Fruit fly (Drosophila melanogaster) whole organism, embryonic: ENCODE data around the gene lqfR.
A peak's percentile ranks its signal among the peaks of the same experiment; 100 is the strongest.

ENCODE experiments used
- BtbVII ChIP-seq: fragments of 200-800 bp; sonication (Bioruptor generic); optimal IDR thresholded peaks from 3 replicates; lab custom pipeline; 2017; ENCODE audit warnings: missing biosample characterization, mild to moderate bottlenecking, missing genetic modification characterization
- C15 ChIP-seq: fragments of 200-800 bp; sonication (Bioruptor generic); IDR thresholded peaks from 3 replicates; pipeline ENCODE4 v1.3.6; 2022; ENCODE audit warnings: missing biosample characterization, missing genetic modification characterization
- CG10321 ChIP-seq: fragments of 200-800 bp; sonication (Bioruptor generic); IDR thresholded peaks from 2 replicates; pipeline ENCODE4 v1.3.6; 2022; ENCODE audit warnings: missing biosample characterization, missing genetic modification characterization
- CG12769 ChIP-seq: fragments of 200-800 bp; sonication (Bioruptor generic); optimal IDR thresholded peaks from 2 replicates; lab custom pipeline; 2019; ENCODE audit warnings: missing biosample characterization, mild to moderate bottlenecking, missing genetic modification characterization, moderate library complexity
- CG13123 ChIP-seq: fragments of 200-800 bp; sonication (Bioruptor generic); optimal IDR thresholded peaks from 2 replicates; lab custom pipeline; 2016; ENCODE audit warnings: missing biosample characterization, missing genetic modification characterization
- CG13287 ChIP-seq: fragments of 200-800 bp; sonication (Bioruptor generic); IDR thresholded peaks from 2 replicates; pipeline ENCODE4 v1.3.6; 2022; ENCODE audit warnings: missing biosample characterization, missing genetic modification characterization; ENCODE audit not compliant: partially characterized antibody
- CG13296 ChIP-seq: fragments of 200-800 bp; sonication (Bioruptor generic); optimal IDR thresholded peaks from 3 replicates; lab custom pipeline; 2018; ENCODE audit warnings: missing biosample characterization, mild to moderate bottlenecking, missing genetic modification characterization
- CG14710 ChIP-seq: fragments of 200-800 bp; sonication (Bioruptor generic); optimal IDR thresholded peaks from 3 replicates; lab custom pipeline; 2019; ENCODE audit warnings: missing biosample characterization, mild to moderate bottlenecking, missing genetic modification characterization, moderate library complexity
- CG15073 ChIP-seq: fragments of 200-800 bp; sonication (Bioruptor generic); optimal IDR thresholded peaks from 2 replicates; lab custom pipeline; 2016; ENCODE audit warnings: missing biosample characterization, missing genetic modification characterization
- CG15269 ChIP-seq: fragments of 200-800 bp; sonication (Bioruptor generic); optimal IDR thresholded peaks from 2 replicates; lab custom pipeline; 2018; ENCODE audit warnings: missing biosample characterization, mild to moderate bottlenecking, missing genetic modification characterization, moderate library complexity
- CG15479 ChIP-seq: fragments of 200-800 bp; sonication (Bioruptor generic); optimal IDR thresholded peaks from 3 replicates; lab custom pipeline; 2019; ENCODE audit warnings: missing biosample characterization, mild to moderate bottlenecking, missing genetic modification characterization, moderate library complexity
- CG15696 ChIP-seq: fragments of 200-800 bp; sonication (Bioruptor generic); optimal IDR thresholded peaks from 2 replicates; lab custom pipeline; 2019; ENCODE audit warnings: missing biosample characterization, mild to moderate bottlenecking, missing genetic modification characterization, moderate library complexity
- CG1602 ChIP-seq: fragments of 200-800 bp; sonication (Bioruptor generic); optimal IDR thresholded peaks from 3 replicates; lab custom pipeline; 2016; ENCODE audit warnings: missing biosample characterization, missing genetic modification characterization
- CG17912 ChIP-seq: fragments of 200-800 bp; sonication (Bioruptor generic); optimal IDR thresholded peaks from 2 replicates; lab custom pipeline; 2018; ENCODE audit warnings: missing biosample characterization, mild to moderate bottlenecking, missing genetic modification characterization
- CG18476 ChIP-seq: fragments of 200-800 bp; sonication (Bioruptor generic); optimal IDR thresholded peaks from 2 replicates; lab custom pipeline; 2016; ENCODE audit warnings: missing biosample characterization, mild to moderate bottlenecking, missing genetic modification characterization
- CG2116 ChIP-seq: fragments of 200-800 bp; sonication (Bioruptor generic); optimal IDR thresholded peaks from 3 replicates; lab custom pipeline; 2018; ENCODE audit warnings: missing biosample characterization, mild to moderate bottlenecking, missing genetic modification characterization
- CG2678 ChIP-seq: fragments of 200-800 bp; sonication (Bioruptor generic); optimal IDR thresholded peaks from 3 replicates; lab custom pipeline; 2019; ENCODE audit warnings: missing biosample characterization, mild to moderate bottlenecking, missing genetic modification characterization, moderate library complexity
- CG42726 ChIP-seq: fragments of 200-800 bp; sonication (Bioruptor generic); IDR thresholded peaks from 2 replicates; pipeline ENCODE4 v1.3.6; 2022; ENCODE audit warnings: missing biosample characterization, missing genetic modification characterization; ENCODE audit not compliant: partially characterized antibody
- CG43689 ChIP-seq: fragments of 200-800 bp; sonication (Bioruptor generic); IDR thresholded peaks from 2 replicates; pipeline ENCODE4 v1.3.6; 2022; ENCODE audit warnings: missing biosample characterization, missing genetic modification characterization
- CG6254 ChIP-seq: fragments of 200-800 bp; sonication (Bioruptor generic); optimal IDR thresholded peaks from 3 replicates; lab custom pipeline; 2017; ENCODE audit warnings: mild to moderate bottlenecking, missing biosample characterization, missing genetic modification reagents, missing genetic modification characterization
- CG6689 ChIP-seq: fragments of 200-800 bp; sonication (Bioruptor generic); IDR thresholded peaks from 2 replicates; pipeline ENCODE4 v1.3.6; 2022; ENCODE audit warnings: missing biosample characterization, missing genetic modification characterization
- CG7271 ChIP-seq: fragments of 200-800 bp; sonication (Bioruptor generic); optimal IDR thresholded peaks from 2 replicates; lab custom pipeline; 2018; ENCODE audit warnings: missing biosample characterization, mild to moderate bottlenecking, missing genetic modification characterization, moderate library complexity
- CG8359 ChIP-seq: fragments of 200-800 bp; sonication (Bioruptor generic); optimal IDR thresholded peaks from 2 replicates; lab custom pipeline; 2017; ENCODE audit warnings: missing biosample characterization, mild to moderate bottlenecking, missing genetic modification characterization, borderline replicate concordance
- CoRest ChIP-seq: fragments of 200-800 bp; sonication (Bioruptor generic); optimal IDR thresholded peaks from 3 replicates; lab custom pipeline; 2018; ENCODE audit warnings: missing biosample characterization, mild to moderate bottlenecking, missing genetic modification characterization, moderate library complexity
- Dek ChIP-seq: fragments of 200-800 bp; sonication (Bioruptor generic); optimal IDR thresholded peaks from 3 replicates; lab custom pipeline; 2019; ENCODE audit warnings: missing biosample characterization, mild to moderate bottlenecking, missing genetic modification characterization, moderate library complexity
- E2f2 ChIP-seq: fragments of 200-800 bp; sonication (Bioruptor generic); IDR thresholded peaks from 2 replicates; pipeline ENCODE4 v1.3.6; 2022; ENCODE audit warnings: missing biosample characterization, missing genetic modification characterization
- Ets65A ChIP-seq: fragments of 200-800 bp; sonication (Bioruptor generic); peaks from one replicate; lab custom pipeline; 2016; ENCODE audit warnings: missing biosample characterization, missing genetic modification characterization
- Fer2 ChIP-seq: fragments of 200-800 bp; sonication (Bioruptor generic); optimal IDR thresholded peaks from 2 replicates; lab custom pipeline; 2018; ENCODE audit warnings: missing biosample characterization, mild to moderate bottlenecking, missing genetic modification characterization, moderate library complexity
- HLH3B ChIP-seq: fragments of 200-800 bp; sonication (Bioruptor generic); IDR thresholded peaks from 2 replicates; pipeline ENCODE4 v1.3.6; 2022; ENCODE audit warnings: missing biosample characterization, missing genetic modification characterization
- HLH4C ChIP-seq: fragments of 200-800 bp; sonication (Bioruptor generic); IDR thresholded peaks from 3 replicates; pipeline ENCODE4 v1.3.6; 2022; ENCODE audit warnings: missing biosample characterization, missing genetic modification characterization; ENCODE audit not compliant: partially characterized antibody
- HmgZ ChIP-seq: fragments of 200-800 bp; sonication (Bioruptor generic); optimal IDR thresholded peaks from 2 replicates; lab custom pipeline; 2018; ENCODE audit warnings: missing biosample characterization, mild to moderate bottlenecking, missing genetic modification characterization
- MTF-1 ChIP-seq: fragments of 200-800 bp; sonication (Bioruptor generic); optimal IDR thresholded peaks from 2 replicates; lab custom pipeline; 2018; ENCODE audit warnings: missing biosample characterization, mild to moderate bottlenecking, missing genetic modification characterization, borderline replicate concordance
- abd-A ChIP-seq: fragments of 200-800 bp; sonication (Bioruptor generic); optimal IDR thresholded peaks from 3 replicates; lab custom pipeline; 2019; ENCODE audit warnings: missing biosample characterization, mild to moderate bottlenecking, missing genetic modification characterization, moderate library complexity
- al ChIP-seq: fragments of 200-800 bp; sonication (Bioruptor generic); IDR thresholded peaks from 2 replicates; pipeline ENCODE4 v1.3.6; 2022; ENCODE audit warnings: missing biosample characterization, missing genetic modification characterization
- ara ChIP-seq: fragments of 200-800 bp; sonication (Bioruptor generic); IDR thresholded peaks from 2 replicates; pipeline ENCODE4 v1.3.6; 2022; ENCODE audit warnings: missing biosample characterization, missing genetic modification characterization
- bowl ChIP-seq: fragments of 200-800 bp; sonication (Bioruptor generic); IDR thresholded peaks from 2 replicates; pipeline ENCODE4 v1.3.6; 2022; ENCODE audit warnings: missing biosample characterization, missing genetic modification characterization
- br ChIP-seq: fragments of >200 bp; optimal IDR thresholded peaks from 2 replicates; lab custom pipeline; 2017
- dmrt99B ChIP-seq: fragments of 200-800 bp; sonication (Bioruptor generic); optimal IDR thresholded peaks from 2 replicates; lab custom pipeline; 2018; ENCODE audit warnings: missing biosample characterization, mild to moderate bottlenecking, missing genetic modification characterization, moderate library complexity
- gce ChIP-seq: fragments of 200-800 bp; sonication (Bioruptor generic); IDR thresholded peaks from 3 replicates; pipeline ENCODE4 v1.3.6; 2022; ENCODE audit warnings: missing biosample characterization, missing genetic modification characterization
- gcm ChIP-seq: fragments of 200-800 bp; sonication (Bioruptor generic); optimal IDR thresholded peaks from 2 replicates; lab custom pipeline; 2019; ENCODE audit warnings: missing biosample characterization, mild to moderate bottlenecking, missing genetic modification characterization, moderate library complexity
- gt ChIP-seq: fragments of 200-800 bp; sonication (Bioruptor generic); IDR thresholded peaks from 2 replicates; pipeline ENCODE4 v1.3.6; 2022; ENCODE audit warnings: missing biosample characterization, missing genetic modification characterization
- ham ChIP-seq: fragments of 200-800 bp; sonication (Bioruptor generic); IDR thresholded peaks from 2 replicates; pipeline ENCODE4 v1.3.6; 2022; ENCODE audit warnings: missing biosample characterization, missing genetic modification characterization
- hkb ChIP-seq, 2 experiments: fragments of 200-800 bp in 1 of 2; fragments of >200 bp in 1 of 2; sonication (Bioruptor generic) in 1 of 2; IDR thresholded peaks in 1 of 2; optimal IDR thresholded peaks in 1 of 2; 2 replicates each; pipeline versions ENCODE4 v1.3.6 to Lab custom; 2017 to 2022; ENCODE audit warnings: missing biosample characterization in 1 of 2, missing genetic modification characterization in 1 of 2
- mld ChIP-seq: fragments of 200-800 bp; sonication (Bioruptor generic); IDR thresholded peaks from 3 replicates; pipeline ENCODE4 v1.3.6; 2022; ENCODE audit warnings: missing biosample characterization, missing genetic modification characterization; ENCODE audit not compliant: partially characterized antibody
- pnt ChIP-seq: fragments of 200-800 bp; sonication (Bioruptor generic); optimal IDR thresholded peaks from 3 replicates; lab custom pipeline; 2016; ENCODE audit warnings: missing biosample characterization, missing genetic modification characterization
- ro ChIP-seq: fragments of 200-800 bp; sonication (Bioruptor generic); IDR thresholded peaks from 2 replicates; pipeline ENCODE4 v1.3.6; 2022; ENCODE audit warnings: missing biosample characterization, missing genetic modification characterization
- usp ChIP-seq: fragments of >200 bp; optimal IDR thresholded peaks from 2 replicates; lab custom pipeline; 2017; ENCODE audit warnings: missing biosample characterization, missing genetic modification characterization
- zfh2 ChIP-seq: fragments of 200-800 bp; sonication (Bioruptor generic); optimal IDR thresholded peaks from 2 replicates; lab custom pipeline; 2016; ENCODE audit warnings: missing biosample characterization, missing genetic modification characterization

The lqfR gene

dm6 chr3R:22410537-22411360 lies at the start of gene lqfR, which contains the start of gene CG13850 (continued):
- no peak for TF ChIP-seq dmrt99B (tag; lab: Kevin White, UChicago)
- TF ChIP-seq br, result no peak
- no peak for TF ChIP-seq CG15269 (tag; lab: Kevin White, UChicago)
- peak; percentile 78 for TF ChIP-seq CG1602 (GFP tag; lab: Kevin White, UChicago)
- peak; percentile 73 for TF ChIP-seq Dek (tag; lab: Kevin White, UChicago)
- TF ChIP-seq ara (GFP tag; lab: Robert Waterston, UW), result no peak
- TF ChIP-seq CG42726 (GFP tag; lab: Robert Waterston, UW), result no peak
- no peak for TF ChIP-seq ham (GFP tag; lab: Robert Waterston, UW)
- TF ChIP-seq CG12769 (tag; lab: Kevin White, UChicago), result no peak
- TF ChIP-seq pnt, result peak; percentile 61
- TF ChIP-seq HLH3B, result peak; percentile 57; the same call in 1 of the 2 replicates
- TF ChIP-seq CG14710 (tag; lab: Kevin White, UChicago), result peak; percentile 84
- TF ChIP-seq Ets65A (GFP tag; lab: Kevin White, UChicago), result peak; percentile 99
- TF ChIP-seq CG43689 (GFP tag; lab: Robert Waterston, UW), result no peak; the same call in 1 of the 2 replicates
- TF ChIP-seq CG2678 (tag; lab: Kevin White, UChicago), result no peak
- TF ChIP-seq CG17912, result peak; percentile 19
- TF ChIP-seq ro (GFP tag; lab: Robert Waterston, UW), result no peak
- TF ChIP-seq HLH4C, result no peak
- peak; percentile 63 for TF ChIP-seq CG13123
- peak; percentile 51 for TF ChIP-seq CG15696 (tag; lab: Kevin White, UChicago)
- TF ChIP-seq CG15073 (GFP tag; lab: Kevin White, UChicago), result no peak
- no peak for TF ChIP-seq CG7271 (tag; lab: Kevin White, UChicago)
- 0 out of 2 replicates have a peak, but pooled peaks have one; percentile 4 for TF ChIP-seq CG10321 (GFP tag; lab: Robert Waterston, UW)
- peak; percentile 92 for TF ChIP-seq zfh2
- TF ChIP-seq abd-A (tag; lab: Kevin White, UChicago), result no peak
- peak; percentile 89 for TF ChIP-seq CG18476 (GFP tag; lab: Kevin White, UChicago)
- no peak for TF ChIP-seq C15
- peak; percentile 46 for TF ChIP-seq CG13296 (GFP tag; lab: Kevin White, UChicago)
- no peak for TF ChIP-seq mld (GFP tag; lab: Robert Waterston, UW)
- TF ChIP-seq CG13287 (GFP tag; lab: Robert Waterston, UW), result no peak
- no peak for TF ChIP-seq gce (GFP tag; lab: Robert Waterston, UW)
- no peak for TF ChIP-seq gcm (GFP tag; lab: Kevin White, UChicago)
- TF ChIP-seq BtbVII (GFP tag; lab: Kevin White, UChicago), result peak; percentile 70
- TF ChIP-seq al (GFP tag; lab: Robert Waterston, UW), result peak; percentile 60; the same call in 1 of the 2 replicates
- peak; percentile 88 for TF ChIP-seq CoRest
- no peak for TF ChIP-seq bowl (GFP tag; lab: Robert Waterston, UW)
- peak; percentile 55 for TF ChIP-seq CG6689 (GFP tag; lab: Robert Waterston, UW)
- no peak for TF ChIP-seq MTF-1
- no peak for TF ChIP-seq E2f2 (GFP tag; lab: Robert Waterston, UW)
- TF ChIP-seq hkb (optimal IDR thresholded peaks at IDR 0.05; lab: Kevin White, UChicago), result peak; percentile 52
- no peak for TF ChIP-seq hkb (GFP tag; IDR thresholded peaks at IDR 0.05; lab: Robert Waterston, UW)
- TF ChIP-seq CG15479 (GFP tag; lab: Kevin White, UChicago), result no peak
- TF ChIP-seq CG6254 (GFP tag; lab: Kevin White, UChicago), result no peak
- peak; percentile 61 for TF ChIP-seq CG2116
- TF ChIP-seq usp, result no peak
- TF ChIP-seq gt (GFP tag; lab: Robert Waterston, UW), result no peak
- peak; percentile 22 for TF ChIP-seq Fer2
- TF ChIP-seq CG8359 (GFP tag; lab: Kevin White, UChicago), result peak; percentile 34
- TF ChIP-seq HmgZ, result peak; percentile 67
